Worm (Caenorhabditis elegans): Measurements from ENCODE around the gene srh-10.

The srh-10 gene

ce11 chrV:6107474-6107873 lies 40.5 kb upstream of the srh-10 start, which contains the start of gene cwf-19L1 (continued):
- TF ChIP-seq F22D6.2 (tag; optimal IDR thresholded peaks at IDR 0.05) (no peak), efl-1 (GFP tag; optimal IDR thresholded peaks at IDR 0.05) (peak; percentile 70), snpc-3.4 (tag; optimal IDR thresholded peaks at IDR 0.05) (peak; percentile 40), nfya-1 (tag; optimal IDR thresholded peaks at IDR 0.05; ENCODE audit: borderline replicate concordance, insufficient read depth) (no peak), lin-54 (GFP tag; optimal IDR thresholded peaks at IDR 0.05) (peak; percentile 91), nhr-80 (tag; optimal IDR thresholded peaks at IDR 0.05) (no peak), dpl-1 (GFP tag; optimal IDR thresholded peaks at IDR 0.05) (peak; percentile 65), T26A5.8 (tag; optimal IDR thresholded peaks at IDR 0.05) (no peak), C06A6.2 (GFP tag; conservative IDR thresholded peaks at IDR 0.05) (no peak), Y79H2A.3 (GFP tag; conservative IDR thresholded peaks at IDR 0.05) (no peak), hmg-1.2 (GFP tag; IDR thresholded peaks at IDR 0.05) (peak; percentile 18; the same call in 1 of the 2 replicates), ceh-91 (GFP tag; IDR thresholded peaks at IDR 0.05) (no peak), ztf-6 (GFP tag; IDR thresholded peaks at IDR 0.05) (no peak), ceh-100 (GFP tag; IDR thresholded peaks at IDR 0.05) (no peak), lsl-1 (GFP tag; optimal IDR thresholded peaks at IDR 0.05) (peak; percentile 16), pbrm-1 (GFP tag; IDR thresholded peaks at IDR 0.05) (no peak), mcd-1 (GFP tag; IDR thresholded peaks at IDR 0.05) (no peak), fkh-3 (tag; optimal IDR thresholded peaks at IDR 0.05) (no peak), nhr-90 (tag; optimal IDR thresholded peaks at IDR 0.05) (no peak), tlf-1 (GFP tag; optimal IDR thresholded peaks at IDR 0.05) (no peak), B0261.1 (tag; optimal IDR thresholded peaks at IDR 0.05) (no peak), atf-7 (tag; optimal IDR thresholded peaks at IDR 0.05) (no peak), egrh-3 (GFP tag; IDR thresholded peaks at IDR 0.05) (no peak), bed-1 (GFP tag; IDR thresholded peaks at IDR 0.05) (no peak), F33H1.4 (GFP tag; IDR thresholded peaks at IDR 0.05) (peak; percentile 29; the same call in 1 of the 2 replicates), cebp-1 (GFP tag; IDR thresholded peaks at IDR 0.05) (no peak), cebp-1 (tag; optimal IDR thresholded peaks at IDR 0.05) (peak; percentile 19), egl-18 (GFP tag; IDR thresholded peaks at IDR 0.05) (no peak), xnd-1 (tag; optimal IDR thresholded peaks at IDR 0.05) (no peak), akir-1 (GFP tag; optimal IDR thresholded peaks at IDR 0.05) (no peak), B0336.3 (GFP tag; IDR thresholded peaks at IDR 0.05) (no peak), snpc-4 (GFP tag; optimal IDR thresholded peaks at IDR 0.05) (no peak), snpc-4 (tag; optimal IDR thresholded peaks at IDR 0.05) (no peak), ztf-25 (GFP tag; IDR thresholded peaks at IDR 0.05) (no peak), hrde-1 (tag; optimal IDR thresholded peaks at IDR 0.05; ENCODE audit: borderline replicate concordance) (no peak), ZK185.1 (tag; optimal IDR thresholded peaks at IDR 0.05; ENCODE audit: poor library complexity, severe bottlenecking) (peak; percentile 57), K11D2.4 (GFP tag; IDR thresholded peaks at IDR 0.05) (no peak), F23B12.7 (tag; optimal IDR thresholded peaks at IDR 0.05; ENCODE audit: insufficient read depth) (peak; percentile 17), lir-1 (GFP tag; conservative IDR thresholded peaks at IDR 0.05) (0 out of 2 replicates have a peak, but pooled peaks have one; percentile 26), D2030.7 (GFP tag; IDR thresholded peaks at IDR 0.05) (0 out of 2 replicates have a peak, but pooled peaks have one; percentile 22)

DNA sequence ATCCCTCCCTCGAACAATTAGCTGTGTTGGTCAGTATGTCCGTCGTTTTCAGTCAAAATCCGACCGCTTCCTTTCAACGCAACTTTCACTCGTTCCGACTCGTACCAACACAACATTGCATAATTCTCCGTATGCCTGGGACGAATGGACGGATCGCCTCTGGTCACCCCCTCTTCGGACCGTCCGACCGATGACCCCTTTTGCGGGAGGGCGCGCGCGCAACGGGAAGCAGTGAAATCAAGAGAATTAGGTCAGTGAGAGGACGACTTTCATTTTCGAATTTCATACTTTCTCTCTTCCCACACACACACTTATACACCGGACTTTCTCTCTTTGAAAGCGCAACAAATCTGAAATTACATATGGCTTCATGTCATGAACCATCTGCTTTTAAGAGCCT lies 38.4 kb upstream of the srh-10 start, which contains the start of gene atf-8:
Gene atf-8, plus strand, starts transcription at position 234 of the 400 bp plus-strand sequence.
- TF ChIP-seq ama-1 (optimal IDR thresholded peaks at IDR 0.05) (no peak), ama-1 (GFP tag; optimal IDR thresholded peaks at IDR 0.05) (no peak), zfh-2 (GFP tag; conservative IDR thresholded peaks at IDR 0.05) (peak; percentile 66)
